Worm (Caenorhabditis elegans): Measurements from ENCODE around the gene F31F4.1.
A peak's percentile ranks its signal among the peaks of the same experiment; 100 is the strongest.

F31F4.1 gene

DNA sequence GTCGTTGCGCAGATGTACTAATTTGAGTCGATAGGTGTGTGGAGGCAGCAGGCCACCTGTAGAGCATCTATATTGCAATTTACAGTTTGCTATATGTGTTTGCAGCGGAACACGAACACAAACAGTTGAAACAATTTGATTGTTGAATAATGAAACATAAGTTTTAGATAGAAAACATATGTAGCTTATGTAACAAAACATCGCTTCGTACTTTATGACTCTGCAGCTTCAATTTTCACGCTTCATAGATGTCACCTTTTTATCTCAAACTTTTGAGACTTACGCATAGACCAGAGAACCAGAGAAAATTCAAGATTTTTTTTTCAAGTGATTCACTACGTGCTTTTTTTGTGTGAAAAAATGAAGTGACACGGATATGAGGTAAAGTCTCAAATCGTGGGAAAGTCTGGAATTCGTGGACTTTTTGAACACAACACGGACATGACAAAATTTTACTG lies 40.1 kb downstream of the F31F4.1 start, which contains the start of gene fbxb-72 (continued):
- TF ChIP-seq lin-38 (GFP tag; IDR thresholded peaks at IDR 0.05) (peak; percentile 58), arid-1 (GFP tag; conservative IDR thresholded peaks at IDR 0.05) (peak; percentile 82), dpl-1 (GFP tag; optimal IDR thresholded peaks at IDR 0.05) (peak; percentile 31), hmg-1.1 (GFP tag; IDR thresholded peaks at IDR 0.05) (no peak; the same call in 1 of the 2 replicates), dve-1 (tag; optimal IDR thresholded peaks at IDR 0.05; ENCODE audit: insufficient read depth) (peak; percentile 90)

DNA sequence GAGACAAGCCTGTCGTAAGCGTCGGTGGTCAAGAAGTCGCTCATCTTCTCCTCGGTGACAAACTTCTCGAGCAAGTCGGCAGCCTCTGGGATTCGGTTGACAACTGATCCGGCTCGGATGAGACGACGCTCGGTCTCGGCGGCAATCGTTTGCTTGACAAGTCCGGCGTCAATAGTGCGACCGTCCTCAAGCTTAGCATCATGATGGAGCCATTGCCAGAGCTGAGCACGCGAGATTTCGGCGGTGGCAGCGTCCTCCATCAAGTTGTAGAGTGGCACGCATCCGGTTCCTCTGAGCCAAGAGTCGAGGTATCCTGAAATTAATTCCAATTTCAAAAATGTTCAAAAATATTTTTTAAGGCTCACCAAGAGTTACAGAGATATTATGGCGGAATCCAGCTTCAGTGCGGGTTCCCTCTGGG lies 40.6 kb downstream of the F31F4.1 start:
- no peak for TF ChIP-seq F26F4.8 (GFP tag; conservative IDR thresholded peaks at IDR 0.05)
- TF ChIP-seq zfp-2 (tag; optimal IDR thresholded peaks at IDR 0.05), result no peak
- TF ChIP-seq unc-39 (tag; optimal IDR thresholded peaks at IDR 0.05), result no peak
- TF ChIP-seq set-16 (GFP tag; IDR thresholded peaks at IDR 0.05), result peak; percentile 87
- TF ChIP-seq aha-1 (tag), result peak; percentile 92
- TF ChIP-seq lim-7 (GFP tag; IDR thresholded peaks at IDR 0.05), result 0 out of 2 replicates have a peak, but pooled peaks have one; percentile 26
- 0 out of 2 replicates have a peak, but pooled peaks have one; percentile 31 for TF ChIP-seq dmd-9 (GFP tag; IDR thresholded peaks at IDR 0.05)
- TF ChIP-seq fkh-10 (GFP tag; optimal IDR thresholded peaks at IDR 0.05), result no peak
- no peak for TF ChIP-seq dve-1 (tag; optimal IDR thresholded peaks at IDR 0.05; ENCODE audit: insufficient read depth)
- TF ChIP-seq lsy-2 (tag; optimal IDR thresholded peaks at IDR 0.05), result peak in 1 of 2 experiments; percentile 11
- no peak for TF ChIP-seq hlh-11 (tag; optimal IDR thresholded peaks at IDR 0.05)
- no peak for TF ChIP-seq unc-130 (GFP tag; optimal IDR thresholded peaks at IDR 0.05)

DNA sequence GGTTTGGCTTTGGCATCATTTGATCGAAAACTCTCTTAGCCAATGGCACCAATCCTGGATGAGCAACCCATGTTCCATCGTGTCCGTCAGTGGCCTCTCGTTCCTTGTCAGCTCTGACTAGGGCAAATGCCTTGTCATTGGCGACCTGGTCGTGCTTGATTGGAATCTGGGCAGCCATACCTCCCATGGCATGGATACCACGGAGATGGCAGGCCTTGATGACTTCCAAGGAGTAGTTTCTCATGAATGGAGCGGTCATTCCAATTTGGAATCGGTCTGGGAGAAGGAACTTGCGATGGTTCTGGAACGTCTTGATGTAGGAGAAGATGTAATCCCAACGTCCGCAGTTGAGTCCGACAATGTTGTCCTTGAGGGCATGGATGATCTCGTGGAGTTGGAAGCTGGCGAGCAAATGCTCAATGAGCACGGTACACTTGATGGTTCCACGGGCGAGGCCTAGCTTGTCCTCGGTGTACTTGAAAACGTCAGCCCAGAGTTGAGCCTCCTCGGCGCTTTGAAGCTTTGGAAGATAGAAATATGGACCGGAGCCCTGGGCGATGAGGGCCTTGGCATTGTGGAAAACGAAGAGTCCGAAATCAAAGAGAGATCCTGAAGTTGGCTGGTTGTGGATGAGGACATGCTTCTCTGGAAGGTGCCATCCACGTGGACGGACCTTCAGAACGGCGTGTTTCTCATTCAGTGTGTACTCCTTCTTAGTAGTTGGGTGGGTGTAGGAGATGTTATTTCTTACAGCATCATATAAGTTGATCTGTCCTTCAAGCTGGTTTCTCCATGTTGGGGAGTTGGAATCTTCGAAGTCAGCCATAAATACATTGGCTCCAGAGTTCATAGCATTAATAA lies 41.3 kb downstream of the F31F4.1 start:
- TF ChIP-seq mep-1 (tag; optimal IDR thresholded peaks at IDR 0.05), result no peak
- peak in 1 of 2 experiments; percentile 4 for TF ChIP-seq mdl-1 (tag; optimal IDR thresholded peaks at IDR 0.05)
- TF ChIP-seq mxl-3 (GFP tag; optimal IDR thresholded peaks at IDR 0.05), result no peak
- no peak for TF ChIP-seq unc-39 (tag; optimal IDR thresholded peaks at IDR 0.05)
- peak in 1 of 2 experiments; percentile 5 for TF ChIP-seq hif-1 (tag; optimal IDR thresholded peaks at IDR 0.05)
- TF ChIP-seq daf-16 (GFP tag; optimal IDR thresholded peaks at IDR 0.05), result peak in 1 of 2 experiments; percentile 8
- TF ChIP-seq daf-16 (tag; optimal IDR thresholded peaks at IDR 0.05), result peak; percentile 4
- peak in 1 of 2 experiments; percentile 90 for TF ChIP-seq unc-62 (GFP tag; optimal IDR thresholded peaks at IDR 0.05 in 1 of 2)
- no peak for TF ChIP-seq unc-62 (tag; optimal IDR thresholded peaks at IDR 0.05)
- no peak for TF ChIP-seq zfp-2 (tag; optimal IDR thresholded peaks at IDR 0.05)
- peak; percentile 54 for TF ChIP-seq duxl-1 (tag; optimal IDR thresholded peaks at IDR 0.05; ENCODE audit: poor library complexity)
- peak; percentile 5 for TF ChIP-seq T26A8.4 (GFP tag; IDR thresholded peaks at IDR 0.05)
- no peak for TF ChIP-seq attf-4 (tag; optimal IDR thresholded peaks at IDR 0.05)
- no peak for TF ChIP-seq rbr-2 (tag; optimal IDR thresholded peaks at IDR 0.05)
- no peak; the same call in 1 of the 2 replicates for TF ChIP-seq pha-4 (GFP tag; IDR thresholded peaks at IDR 0.05)
- TF ChIP-seq pha-4 (tag; optimal IDR thresholded peaks at IDR 0.05), result no peak
- peak; percentile 81 for TF ChIP-seq aha-1 (tag)
- no peak for TF ChIP-seq aly-2 (tag; optimal IDR thresholded peaks at IDR 0.05)
- peak; percentile 96 for TF ChIP-seq ama-1 (optimal IDR thresholded peaks at IDR 0.05)
- no peak for TF ChIP-seq daf-19 (GFP tag; conservative IDR thresholded peaks at IDR 0.05)
- TF ChIP-seq php-3 (GFP tag; IDR thresholded peaks at IDR 0.05), result no peak
- TF ChIP-seq nhr-111 (GFP tag; optimal IDR thresholded peaks at IDR 0.05), result no peak
- TF ChIP-seq T20F7.1 (GFP tag; optimal IDR thresholded peaks at IDR 0.05), result no peak
- TF ChIP-seq nhr-10 (tag; optimal IDR thresholded peaks at IDR 0.05), result no peak
- no peak for TF ChIP-seq ces-1 (GFP tag; optimal IDR thresholded peaks at IDR 0.05)
- no peak for TF ChIP-seq nhr-237 (tag; optimal IDR thresholded peaks at IDR 0.05)
- no peak for TF ChIP-seq nhr-48 (tag; optimal IDR thresholded peaks at IDR 0.05)
- no peak for TF ChIP-seq zip-2 (tag; optimal IDR thresholded peaks at IDR 0.05)
- no peak for TF ChIP-seq tra-1 (GFP tag; IDR thresholded peaks at IDR 0.05)
- 0 out of 2 replicates have a peak, but pooled peaks have one; percentile 12 for TF ChIP-seq arid-1 (GFP tag; conservative IDR thresholded peaks at IDR 0.05)
- no peak for TF ChIP-seq daf-12 (tag; optimal IDR thresholded peaks at IDR 0.05)
- no peak for TF ChIP-seq egl-43 (GFP tag; IDR thresholded peaks at IDR 0.05)
- TF ChIP-seq F44E2.7 (GFP tag; IDR thresholded peaks at IDR 0.05), result 0 out of 2 replicates have a peak, but pooled peaks have one; percentile 2
- no peak for TF ChIP-seq Y48G9A.11 (GFP tag; IDR thresholded peaks at IDR 0.05)
- peak in 1 of 2 experiments; percentile 20 for TF ChIP-seq lsy-2 (tag; optimal IDR thresholded peaks at IDR 0.05)
